Worm (Caenorhabditis elegans): ENCODE measurements around the gene F07A11.4.

F07A11.4 gene

DNA sequence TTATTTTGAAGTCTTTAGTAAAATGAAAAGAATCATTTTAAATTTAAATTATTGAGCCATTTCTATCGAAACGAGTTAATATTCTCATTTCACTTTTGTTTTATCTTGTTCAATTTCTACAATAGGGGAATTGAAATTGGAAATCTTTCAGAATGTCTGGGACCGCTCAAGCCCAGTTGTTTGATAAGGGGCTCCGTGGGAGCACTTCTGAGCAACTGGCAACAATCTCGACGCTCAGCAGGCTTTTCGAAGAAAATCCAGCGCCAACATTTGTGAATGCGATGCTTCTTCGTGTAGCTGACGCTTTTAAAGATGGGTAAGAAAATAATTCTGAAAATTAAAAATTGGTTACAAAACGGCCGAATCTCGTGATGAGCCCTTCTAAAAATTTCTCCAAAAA lies 18.1 kb upstream of the F07A11.4 start, which contains the start of gene ints-7:
Gene ints-7 (plus strand): TSS at position 152 of the 400 bp plus-strand sequence.
- TF ChIP-seq dao-5 (tag; optimal IDR thresholded peaks at IDR 0.05) (no peak), him-1 (tag; optimal IDR thresholded peaks at IDR 0.05) (no peak), W03F9.2 (tag; optimal IDR thresholded peaks at IDR 0.05) (no peak)

DNA sequence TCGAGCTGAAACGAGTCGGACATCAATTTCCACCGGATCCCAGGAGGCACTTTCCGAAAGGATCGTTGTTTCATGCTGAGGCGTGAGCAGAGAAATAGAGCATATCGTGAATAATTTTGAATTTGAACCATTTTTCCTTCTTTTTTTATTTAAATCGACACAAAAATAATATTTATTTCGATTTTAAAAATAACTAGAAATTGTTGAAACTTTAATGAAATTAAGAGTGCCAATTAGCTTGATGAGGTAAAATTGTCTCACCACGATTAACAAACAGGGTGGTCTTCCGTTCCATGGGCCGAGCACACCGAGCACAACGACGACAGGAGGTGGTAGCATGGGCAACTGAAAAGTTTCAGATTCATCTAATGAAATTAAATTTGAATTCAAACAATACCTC lies 12.5 kb upstream of the F07A11.4 start:
- TF ChIP-seq him-1 (tag; optimal IDR thresholded peaks at IDR 0.05), result no peak
- TF ChIP-seq dao-5 (tag; optimal IDR thresholded peaks at IDR 0.05), result no peak
- TF ChIP-seq W03F9.2 (tag; optimal IDR thresholded peaks at IDR 0.05), result no peak

DNA sequence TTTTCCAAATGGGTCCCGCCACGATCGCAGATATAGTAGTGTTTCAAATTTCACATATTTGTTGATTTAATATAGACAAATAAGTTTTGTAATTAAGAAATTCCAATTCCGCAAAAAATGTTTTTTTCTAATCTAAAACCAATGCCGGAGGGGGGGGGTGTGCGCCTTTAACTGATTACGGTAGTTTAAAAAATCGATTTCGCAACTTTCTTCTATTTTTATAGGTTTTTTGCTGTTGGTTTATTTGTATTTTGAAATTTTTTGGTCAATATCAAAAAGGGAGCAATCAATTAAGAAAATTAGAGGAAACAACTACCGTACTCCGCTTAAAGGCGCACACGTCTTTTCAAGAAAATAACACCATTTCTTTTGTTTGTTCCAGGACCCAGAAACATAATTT lies 9.3 kb upstream of the F07A11.4 start:
- no peak for TF ChIP-seq dao-5 (tag; optimal IDR thresholded peaks at IDR 0.05)
- TF ChIP-seq W03F9.2 (tag; optimal IDR thresholded peaks at IDR 0.05), result no peak
- no peak for TF ChIP-seq him-1 (tag; optimal IDR thresholded peaks at IDR 0.05)

ce11 chrII:11592023-11592422 lies 8.8 kb upstream of the F07A11.4 start, which contains the start of gene F07A11.1:
F07A11.1 (minus strand) TSS chrII:11592123.
- TF ChIP-seq dao-5 (tag; optimal IDR thresholded peaks at IDR 0.05) (no peak), him-1 (tag; optimal IDR thresholded peaks at IDR 0.05) (no peak), W03F9.2 (tag; optimal IDR thresholded peaks at IDR 0.05) (no peak)

DNA sequence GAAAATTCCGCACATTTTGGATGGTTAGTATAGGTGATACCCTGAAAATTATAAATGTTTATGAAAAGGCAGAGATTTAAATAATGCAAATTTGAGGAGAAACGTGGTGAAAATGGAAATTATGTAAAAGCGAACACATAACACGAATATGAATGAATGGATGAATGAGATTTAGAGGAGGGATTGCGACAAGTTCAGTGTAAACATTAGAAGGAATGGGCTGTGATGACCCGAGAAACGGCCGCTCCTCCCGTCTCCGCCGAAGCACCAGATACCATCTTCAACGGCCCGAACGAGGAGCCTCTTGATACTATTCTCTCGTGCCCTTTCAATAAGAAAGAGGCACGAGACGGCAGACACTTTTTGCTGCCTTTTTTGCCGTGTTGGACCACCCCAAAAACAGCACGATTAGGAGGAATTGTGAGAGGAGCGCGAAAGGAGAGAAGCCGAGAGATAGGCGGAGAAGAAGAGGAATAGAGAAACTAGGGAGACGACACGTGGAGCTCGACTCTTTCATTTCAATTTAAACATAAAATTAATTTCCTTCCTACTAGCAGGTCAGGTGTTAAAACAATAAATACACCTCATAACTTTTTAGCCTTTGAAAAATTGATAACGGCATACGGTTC lies 5.3 kb upstream of the F07A11.4 start, which contains the start of gene gfat-1:
Gene gfat-1 (minus strand): TSS at position 51 of the 629 bp plus-strand sequence.
- TF ChIP-seq him-1 (tag; optimal IDR thresholded peaks at IDR 0.05), result no peak
- no peak for TF ChIP-seq dao-5 (tag; optimal IDR thresholded peaks at IDR 0.05)
- no peak for TF ChIP-seq W03F9.2 (tag; optimal IDR thresholded peaks at IDR 0.05)

DNA sequence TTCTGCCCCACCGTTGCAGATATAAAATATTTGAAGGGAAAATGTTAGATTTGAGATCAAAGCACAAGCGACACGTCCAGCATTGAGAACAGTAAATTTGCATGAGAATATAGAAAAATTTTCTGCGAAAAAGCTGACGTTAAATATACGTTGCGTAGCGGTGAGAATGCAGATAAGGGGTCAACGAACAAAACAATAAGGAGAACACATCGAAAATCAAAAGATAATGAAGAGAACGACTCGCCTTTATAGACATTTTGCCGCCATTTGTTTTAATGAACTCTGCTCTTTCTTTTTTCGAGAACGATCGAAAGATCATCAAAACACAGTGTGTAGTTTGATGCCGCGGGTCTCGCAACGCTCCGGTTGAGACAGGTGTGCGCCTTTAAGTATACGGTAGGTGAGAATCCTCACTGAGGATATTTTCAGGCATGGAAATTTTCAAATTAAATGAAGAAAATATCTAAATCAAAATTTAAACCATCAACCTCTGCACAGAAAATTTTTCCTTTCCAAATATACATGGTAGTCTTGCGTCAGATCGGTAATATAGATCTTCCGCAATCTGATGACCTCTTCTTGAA lies 4.6 kb upstream of the F07A11.4 start:
- TF ChIP-seq dao-5 (tag; optimal IDR thresholded peaks at IDR 0.05) (no peak), him-1 (tag; optimal IDR thresholded peaks at IDR 0.05) (no peak), W03F9.2 (tag; optimal IDR thresholded peaks at IDR 0.05) (no peak)

- TF ChIP-seq W03F9.2 (tag; optimal IDR thresholded peaks at IDR 0.05) (no peak), him-1 (tag; optimal IDR thresholded peaks at IDR 0.05) (no peak), dao-5 (tag; optimal IDR thresholded peaks at IDR 0.05) (no peak)
These were observed 1.1 kb upstream of the F07A11.4 start, which contains the start of gene npp-5 for ce11 chrII:11599751-11600150. npp-5 (minus strand) TSS chrII:11599809.

ce11 chrII:11602387-11602960 lies 1.7 kb downstream of the F07A11.4 start:
- TF ChIP-seq dao-5 (tag; optimal IDR thresholded peaks at IDR 0.05) (no peak), him-1 (tag; optimal IDR thresholded peaks at IDR 0.05) (no peak), W03F9.2 (tag; optimal IDR thresholded peaks at IDR 0.05) (no peak)

DNA sequence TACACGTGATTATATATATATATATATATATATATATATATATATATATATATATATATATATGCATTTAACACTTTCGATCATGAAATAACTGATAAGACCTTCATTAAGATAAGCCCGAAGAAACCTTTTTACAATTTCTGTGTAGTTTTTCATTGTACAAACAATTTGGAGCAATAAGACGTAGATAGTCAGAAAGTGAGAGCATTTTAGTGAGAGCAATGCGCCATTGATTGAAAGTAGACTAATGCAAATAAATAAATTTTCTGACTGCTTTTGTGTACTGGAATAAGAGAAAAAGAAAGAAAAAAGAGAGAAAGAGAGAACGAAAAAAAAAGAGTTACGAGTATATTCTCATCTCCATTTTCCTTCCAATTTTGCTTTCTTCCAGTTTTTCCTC lies 3.8 kb downstream of the F07A11.4 start:
- TF ChIP-seq him-1 (tag; optimal IDR thresholded peaks at IDR 0.05) (no peak), W03F9.2 (tag; optimal IDR thresholded peaks at IDR 0.05) (no peak), dao-5 (tag; optimal IDR thresholded peaks at IDR 0.05) (no peak)

DNA sequence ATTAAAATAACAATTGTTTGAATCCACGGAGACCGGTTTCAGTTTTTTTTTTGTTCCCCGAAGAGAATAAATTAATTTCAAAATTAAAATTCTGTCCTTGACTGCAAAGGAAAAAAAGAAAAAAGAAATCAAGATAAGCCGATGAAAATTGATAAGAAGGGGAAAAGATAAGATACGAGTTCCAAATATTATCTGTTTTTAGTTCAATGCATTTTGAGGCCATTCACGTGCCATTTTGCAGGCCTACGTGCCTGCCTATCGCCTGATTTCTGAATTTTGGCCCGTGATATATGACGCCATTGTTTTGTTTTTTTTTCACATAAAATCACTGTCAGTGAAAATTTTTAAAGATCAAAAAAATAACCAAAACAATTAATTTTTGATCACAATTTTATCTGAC lies 10.7 kb downstream of the F07A11.4 start:
- TF ChIP-seq him-1 (tag; optimal IDR thresholded peaks at IDR 0.05), result no peak

DNA sequence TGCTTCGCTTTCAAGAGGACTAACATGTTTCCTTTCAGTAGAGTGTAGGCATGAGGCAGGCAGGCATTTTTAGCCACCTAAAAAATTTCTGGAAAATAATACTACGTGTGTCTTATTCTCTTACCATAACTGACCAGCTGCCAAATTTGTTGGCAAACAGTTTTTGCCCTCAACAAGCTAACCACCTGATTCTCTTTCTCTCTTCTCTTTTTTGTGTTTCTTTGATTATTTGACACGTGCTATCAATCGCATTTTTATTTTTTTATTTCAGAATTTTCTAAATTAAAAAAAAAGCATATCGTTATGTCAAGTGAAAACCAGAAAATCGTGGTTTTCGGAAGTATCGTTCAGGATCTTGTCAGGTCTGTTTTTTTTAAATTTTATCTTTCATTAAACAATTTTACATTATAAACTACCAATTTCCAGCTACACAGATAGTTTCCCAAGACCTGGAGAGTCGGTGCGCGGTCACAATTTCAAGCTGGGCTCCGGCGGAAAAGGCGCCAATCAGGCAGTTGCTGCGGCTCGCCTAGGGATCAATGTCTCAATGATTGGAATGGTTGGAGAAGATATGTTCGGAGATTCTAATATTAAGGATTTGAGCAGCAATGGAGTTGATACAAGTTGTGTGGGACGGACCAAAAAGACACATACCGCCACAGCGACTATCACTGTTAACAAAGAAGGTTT lies 11.4 kb downstream of the F07A11.4 start, which contains the start of gene F07A11.5:
Gene F07A11.5 (plus strand): TSS at position 267 of the 690 bp plus-strand sequence.
- TF ChIP-seq him-1 (tag; optimal IDR thresholded peaks at IDR 0.05) (no peak), dao-5 (tag; optimal IDR thresholded peaks at IDR 0.05) (no peak), W03F9.2 (tag; optimal IDR thresholded peaks at IDR 0.05) (no peak)

- TF ChIP-seq him-1 (tag; optimal IDR thresholded peaks at IDR 0.05), result no peak
- no peak for TF ChIP-seq dao-5 (tag; optimal IDR thresholded peaks at IDR 0.05)
- TF ChIP-seq W03F9.2 (tag; optimal IDR thresholded peaks at IDR 0.05), result no peak
These were observed 13.5 kb downstream of the F07A11.4 start for ce11 chrII:11614103-11614857.

ce11 chrII:11616333-11616942 lies 15.6 kb downstream of the F07A11.4 start:
- TF ChIP-seq dao-5 (tag; optimal IDR thresholded peaks at IDR 0.05) (no peak), W03F9.2 (tag; optimal IDR thresholded peaks at IDR 0.05) (no peak), him-1 (tag; optimal IDR thresholded peaks at IDR 0.05) (no peak)
